Worm (Caenorhabditis elegans): ENCODE results near the gene osm-8.

osm-8 gene

DNA sequence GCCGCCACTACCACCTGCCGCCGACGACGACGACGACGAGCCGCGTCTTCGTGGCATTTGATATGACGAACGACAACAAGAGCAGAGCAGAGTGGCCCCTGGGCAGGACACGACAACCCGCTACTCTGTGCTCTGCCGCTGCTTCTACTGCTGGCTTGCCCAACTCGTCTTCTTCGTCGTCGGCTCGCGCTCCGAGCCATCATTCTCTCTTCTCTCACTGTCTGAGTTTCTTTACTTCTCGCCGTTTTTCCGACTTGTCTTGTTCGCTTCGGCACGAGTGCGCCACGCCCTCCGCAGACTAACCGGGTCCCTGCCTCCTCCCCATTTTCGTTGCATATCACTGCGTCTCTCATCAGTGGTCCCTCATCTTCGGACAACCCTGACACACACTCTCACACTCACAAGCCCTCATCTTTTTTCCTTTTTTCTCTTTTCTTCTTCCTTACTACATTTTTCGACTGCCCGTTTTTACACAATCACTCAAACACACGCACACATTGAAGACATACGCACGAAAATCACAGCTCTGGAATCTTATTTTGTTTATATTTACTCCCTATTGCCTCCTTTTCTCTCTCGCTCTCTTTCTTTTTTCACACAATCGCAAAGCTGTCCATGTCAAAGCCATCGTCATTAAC, 36.9 kb upstream of the osm-8 start (continued):
- TF ChIP-seq ceh-9 (tag; optimal IDR thresholded peaks at IDR 0.05) (no peak), fkh-10 (GFP tag; optimal IDR thresholded peaks at IDR 0.05) (no peak), mec-3 (tag; optimal IDR thresholded peaks at IDR 0.05; ENCODE audit: borderline replicate concordance) (no peak), hlh-6 (tag; optimal IDR thresholded peaks at IDR 0.05) (no peak), pag-3 (tag; optimal IDR thresholded peaks at IDR 0.05; ENCODE audit: borderline replicate concordance) (no peak), npax-4 (tag; optimal IDR thresholded peaks at IDR 0.05) (no peak), ttx-3 (tag; optimal IDR thresholded peaks at IDR 0.05) (no peak), fax-1 (tag; optimal IDR thresholded peaks at IDR 0.05) (no peak), hlh-8 (tag; optimal IDR thresholded peaks at IDR 0.05) (peak; percentile 39), T23F11.4 (GFP tag; optimal IDR thresholded peaks at IDR 0.05) (no peak), C38D4.7 (GFP tag; optimal IDR thresholded peaks at IDR 0.05) (no peak), ceh-31 (tag; optimal IDR thresholded peaks at IDR 0.05) (peak; percentile 68), pha-2 (tag; optimal IDR thresholded peaks at IDR 0.05) (no peak), ztf-16 (tag; optimal IDR thresholded peaks at IDR 0.05) (no peak), unc-55 (GFP tag; optimal IDR thresholded peaks at IDR 0.05) (peak; percentile 60), sdc-2 (tag; optimal IDR thresholded peaks at IDR 0.05) (peak; percentile 23), K09A11.1 (tag; optimal IDR thresholded peaks at IDR 0.05; ENCODE audit: insufficient read depth) (peak; percentile 2), ceh-18 (tag; optimal IDR thresholded peaks at IDR 0.05) (peak; percentile 95), hlh-30 (tag; optimal IDR thresholded peaks at IDR 0.05; ENCODE audit: insufficient read depth) (peak; percentile 10), unc-42 (tag; optimal IDR thresholded peaks at IDR 0.05) (peak; percentile 79), unc-86 (tag; optimal IDR thresholded peaks at IDR 0.05) (no peak), lin-11 (tag; optimal IDR thresholded peaks at IDR 0.05) (no peak), tbx-2 (tag; optimal IDR thresholded peaks at IDR 0.05) (peak; percentile 57), dmd-4 (tag; optimal IDR thresholded peaks at IDR 0.05; ENCODE audit: borderline replicate concordance) (no peak), ceh-6 (GFP tag; optimal IDR thresholded peaks at IDR 0.05) (no peak), K02D7.2 (tag; optimal IDR thresholded peaks at IDR 0.05) (no peak), lim-6 (tag; optimal IDR thresholded peaks at IDR 0.05) (no peak), Y22D7AL.16 (tag; optimal IDR thresholded peaks at IDR 0.05) (no peak), che-1 (tag; optimal IDR thresholded peaks at IDR 0.05) (no peak), ama-1 (optimal IDR thresholded peaks at IDR 0.05) (no peak), nhr-11 (tag; optimal IDR thresholded peaks at IDR 0.05) (no peak), elt-4 (tag; optimal IDR thresholded peaks at IDR 0.05) (no peak), pros-1 (tag; optimal IDR thresholded peaks at IDR 0.05) (peak; percentile 38)

DNA sequence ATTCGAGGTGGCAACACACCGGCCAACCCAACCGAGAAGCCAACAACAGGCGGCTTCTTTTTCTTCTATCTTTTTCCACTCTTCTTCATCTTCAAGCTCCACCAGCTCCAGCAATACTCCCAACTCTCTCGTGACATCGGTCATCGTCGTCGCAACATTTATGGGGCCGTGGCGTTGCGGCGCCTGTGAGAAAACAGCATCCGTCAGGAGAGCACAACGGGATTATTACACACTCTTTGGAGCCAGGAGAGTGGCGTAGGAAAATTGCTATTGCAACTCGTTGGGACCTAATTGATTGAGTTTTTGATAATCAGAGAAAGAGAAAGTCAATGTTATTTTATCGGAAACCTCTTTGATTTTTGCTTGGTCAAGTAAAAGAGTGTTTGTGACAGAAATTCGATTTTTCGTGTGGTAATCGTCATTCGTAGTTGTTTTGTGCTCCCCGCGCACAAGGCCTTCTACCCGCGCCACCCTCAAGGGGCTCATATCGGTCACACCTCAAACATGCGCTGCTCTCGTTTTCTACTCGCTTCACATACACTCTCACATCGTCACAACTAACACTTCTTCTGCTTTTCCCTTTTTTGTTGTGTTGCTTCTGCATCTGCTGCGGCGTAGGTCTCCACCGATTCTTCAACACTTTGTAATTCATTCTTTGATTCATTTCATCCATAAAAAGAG, 35.1 kb upstream of the osm-8 start:
- no peak for TF ChIP-seq fkh-6 (tag; optimal IDR thresholded peaks at IDR 0.05)
- TF ChIP-seq hlh-6 (tag; optimal IDR thresholded peaks at IDR 0.05): no peak
- no peak for TF ChIP-seq fkh-10 (GFP tag; optimal IDR thresholded peaks at IDR 0.05)
- no peak for TF ChIP-seq C38D4.7 (GFP tag; optimal IDR thresholded peaks at IDR 0.05)
- no peak for TF ChIP-seq ceh-30 (tag; optimal IDR thresholded peaks at IDR 0.05)
- peak; percentile 1 for TF ChIP-seq pat-9 (tag; optimal IDR thresholded peaks at IDR 0.05)
- TF ChIP-seq hlh-13 (GFP tag; optimal IDR thresholded peaks at IDR 0.05): no peak
- TF ChIP-seq ceh-22 (tag; optimal IDR thresholded peaks at IDR 0.05): no peak
- no peak for TF ChIP-seq ceh-34 (tag; optimal IDR thresholded peaks at IDR 0.05)
- peak; percentile 9 for TF ChIP-seq unc-42 (tag; optimal IDR thresholded peaks at IDR 0.05)
- TF ChIP-seq ttx-3 (tag; optimal IDR thresholded peaks at IDR 0.05): no peak
- TF ChIP-seq lin-11 (tag; optimal IDR thresholded peaks at IDR 0.05): no peak
- TF ChIP-seq K02D7.2 (tag; optimal IDR thresholded peaks at IDR 0.05): no peak
- TF ChIP-seq nhr-11 (tag; optimal IDR thresholded peaks at IDR 0.05): no peak
- no peak for TF ChIP-seq dve-1 (tag; optimal IDR thresholded peaks at IDR 0.05)
- TF ChIP-seq ceh-48 (tag; optimal IDR thresholded peaks at IDR 0.05): no peak
- no peak for TF ChIP-seq unc-3 (GFP tag; conservative IDR thresholded peaks at IDR 0.05)
- no peak for TF ChIP-seq unc-3 (tag; optimal IDR thresholded peaks at IDR 0.05)
- TF ChIP-seq ceh-24 (tag; optimal IDR thresholded peaks at IDR 0.05): no peak
- TF ChIP-seq hlh-15 (tag; optimal IDR thresholded peaks at IDR 0.05): no peak
- no peak for TF ChIP-seq elt-4 (tag; optimal IDR thresholded peaks at IDR 0.05)
- no peak for TF ChIP-seq ztf-16 (tag; optimal IDR thresholded peaks at IDR 0.05)
- TF ChIP-seq ceh-6 (GFP tag; optimal IDR thresholded peaks at IDR 0.05): no peak
- TF ChIP-seq C08G9.2 (tag; optimal IDR thresholded peaks at IDR 0.05): no peak
- TF ChIP-seq ceh-18 (tag; optimal IDR thresholded peaks at IDR 0.05): peak; percentile 72

Data from whole organism, late embryonic.